Worm (Caenorhabditis elegans) whole organism, L2 larva: ENCODE measurements around the gene F59A1.12.

Source experiments
- F13H6.1 ChIP-seq: sonication (generic microtip); optimal IDR thresholded peaks from 2 replicates; lab custom pipeline; 2016; ENCODE audit warnings: missing genetic modification characterization, missing compliant biosample characterization
- R02D3.7 ChIP-seq: fragments of 150-350 bp; optimal IDR thresholded peaks from 2 replicates; lab custom pipeline; 2014; ENCODE audit warnings: missing biosample characterization, missing genetic modification characterization
- ceh-82 ChIP-seq: fragments of 150-350 bp; optimal IDR thresholded peaks from 2 replicates; lab custom pipeline; 2014; ENCODE audit warnings: missing biosample characterization, missing genetic modification characterization
- elt-3 ChIP-seq: sonication (generic microtip); optimal IDR thresholded peaks from 2 replicates; lab custom pipeline; 2017; ENCODE audit warnings: missing biosample characterization, missing genetic modification characterization
- lin-13 ChIP-seq: fragments of 150-350 bp; optimal IDR thresholded peaks from 2 replicates; lab custom pipeline; 2014; ENCODE audit warnings: missing biosample characterization, missing genetic modification reagents, missing genetic modification characterization
- lsy-2 ChIP-seq, 2 experiments: fragments of 150-350 bp in 1 of 2; sonication (generic microtip) in 1 of 2; optimal IDR thresholded peaks; 2 replicates each; lab custom pipeline; 2014 to 2017; ENCODE audit warnings: missing biosample characterization in 2 of 2, missing genetic modification characterization in 2 of 2
- nhr-11 ChIP-seq: fragments of 150-350 bp; optimal IDR thresholded peaks from 2 replicates; lab custom pipeline; 2014; ENCODE audit warnings: missing biosample characterization, missing genetic modification characterization
- nhr-23 ChIP-seq: fragments of 150-350 bp; optimal IDR thresholded peaks from 2 replicates; lab custom pipeline; 2014; ENCODE audit warnings: missing biosample characterization, missing genetic modification reagents, missing genetic modification characterization
- sem-4 ChIP-seq: fragments of 150-350 bp; optimal IDR thresholded peaks from 2 replicates; lab custom pipeline; 2014; ENCODE audit warnings: missing biosample characterization, missing genetic modification reagents, missing genetic modification characterization
- unc-39 ChIP-seq: fragments of 150-350 bp; optimal IDR thresholded peaks from 2 replicates; lab custom pipeline; 2014; ENCODE audit warnings: missing biosample characterization, missing genetic modification characterization
- unc-62 ChIP-seq: fragments of 150-350 bp; optimal IDR thresholded peaks from 2 replicates; lab custom pipeline; 2014; ENCODE audit warnings: missing biosample characterization, missing genetic modification reagents, missing genetic modification characterization
- ztf-11 ChIP-seq: sonication (generic microtip); optimal IDR thresholded peaks from 2 replicates; lab custom pipeline; 2017; ENCODE audit warnings: missing biosample characterization, missing genetic modification characterization

DNA sequence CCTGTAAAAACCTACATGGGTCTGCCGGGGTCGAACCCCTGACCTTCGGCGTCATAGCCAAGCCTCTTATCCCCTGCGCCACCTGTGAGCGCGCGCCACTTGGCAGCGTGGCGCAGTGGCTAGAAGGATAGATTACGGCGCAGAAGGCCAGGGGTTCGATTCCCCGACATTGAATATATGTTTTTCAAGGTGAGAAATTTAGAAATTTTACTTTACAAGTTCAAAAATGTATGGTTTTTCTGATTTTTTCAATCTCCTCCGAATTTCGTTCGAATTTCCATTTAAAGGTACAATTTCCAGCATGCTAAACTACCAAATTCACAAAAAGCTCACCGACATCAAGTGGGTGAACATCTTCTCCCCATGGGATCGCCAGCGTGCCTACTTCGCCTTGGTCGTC is 7.6 kb downstream of the F59A1.12 start, which contains the start of gene dgat-2:
- TF ChIP-seq unc-39 (tag; lab: Kevin White, UChicago): no peak
- TF ChIP-seq lin-13 (GFP tag; lab: Kevin White, UChicago): no peak
- no peak for TF ChIP-seq nhr-11 (tag; lab: Kevin White, UChicago)
- TF ChIP-seq sem-4 (tag; lab: Kevin White, UChicago): no peak
- no peak for TF ChIP-seq F13H6.1 (tag; lab: Kevin White, UChicago)
- no peak for TF ChIP-seq R02D3.7
- TF ChIP-seq unc-62 (GFP tag; lab: Kevin White, UChicago): no peak
- TF ChIP-seq nhr-23 (tag; lab: Kevin White, UChicago): no peak
- TF ChIP-seq lsy-2 (tag; optimal IDR thresholded peaks at IDR 0.05; lab: Kevin White, UChicago): no peak
- TF ChIP-seq elt-3 (tag; lab: Kevin White, UChicago): no peak
- TF ChIP-seq ztf-11 (tag; lab: Kevin White, UChicago): no peak
- TF ChIP-seq ceh-82 (tag; lab: Kevin White, UChicago): no peak
